Worm (Caenorhabditis elegans) whole organism, mixed stage, embryonic: ENCODE data around the gene F17C11.13.

Experiments
- blmp-1 ChIP-seq: fragments of 150-350 bp; optimal IDR thresholded peaks from 2 replicates; lab custom pipeline; 2014; ENCODE audit warnings: missing biosample characterization, missing genetic modification characterization
- elt-1 ChIP-seq: sonication (generic microtip); optimal IDR thresholded peaks from 2 replicates; lab custom pipeline; 2017; ENCODE audit warnings: missing genetic modification characterization, mild to moderate bottlenecking, missing compliant biosample characterization, antibody characterized with exemption, moderate library complexity, borderline replicate concordance; ENCODE audit not compliant: insufficient read depth
- nhr-12 ChIP-seq: fragments of 150-350 bp; optimal IDR thresholded peaks from 2 replicates; lab custom pipeline; 2014; ENCODE audit warnings: missing biosample characterization, missing genetic modification characterization
- nhr-237 ChIP-seq: fragments of 150-350 bp; optimal IDR thresholded peaks from 2 replicates; lab custom pipeline; 2014; ENCODE audit warnings: missing biosample characterization, missing genetic modification characterization
- snpc-4 ChIP-seq: fragments of 150-350 bp; optimal IDR thresholded peaks from 2 replicates; lab custom pipeline; 2014; ENCODE audit warnings: missing biosample characterization, missing genetic modification characterization
- zip-8 ChIP-seq: fragments of 150-350 bp; optimal IDR thresholded peaks from 2 replicates; lab custom pipeline; 2014; ENCODE audit warnings: missing biosample characterization, missing genetic modification characterization
- ztf-11 ChIP-seq: fragments of 150-350 bp; optimal IDR thresholded peaks from 2 replicates; lab custom pipeline; 2014; ENCODE audit warnings: missing biosample characterization, missing genetic modification characterization

DNA sequence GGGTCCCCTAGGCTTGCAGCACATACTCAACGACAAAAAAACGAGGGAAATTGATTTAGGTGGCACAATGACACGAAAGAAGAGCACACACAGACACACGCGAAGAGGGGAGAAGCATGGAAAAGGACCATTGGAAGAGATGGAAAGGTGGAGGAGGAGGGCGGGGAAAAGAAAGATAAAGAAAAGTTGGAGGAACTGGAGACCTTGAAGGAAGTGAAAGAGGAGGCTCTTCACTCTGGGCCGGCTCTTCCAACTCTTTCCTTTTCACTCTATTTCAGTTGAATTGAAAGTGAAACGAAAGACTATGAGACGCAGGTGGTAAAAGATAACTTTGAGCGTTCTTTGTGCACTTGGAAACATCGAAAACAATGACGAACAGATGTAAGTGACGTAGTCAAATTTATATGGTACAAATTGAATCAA is 5.7 kb downstream of the F17C11.13 start:
- TF ChIP-seq snpc-4 (tag; lab: Kevin White, UChicago): no peak
- TF ChIP-seq zip-8 (tag; lab: Kevin White, UChicago): no peak
- no peak for TF ChIP-seq elt-1 (tag; lab: Kevin White, UChicago)
- no peak for TF ChIP-seq nhr-12 (tag; lab: Kevin White, UChicago)
- TF ChIP-seq nhr-237 (tag; lab: Kevin White, UChicago): no peak
- no peak for TF ChIP-seq blmp-1 (tag; lab: Kevin White, UChicago)
- no peak for TF ChIP-seq ztf-11
